Fruit fly (Drosophila melanogaster) whole organism, embryonic: ENCODE measurements around the gene Neurl4.

Source experiments
- Aef1 ChIP-seq: fragments of 200-800 bp; sonication (Bioruptor generic); IDR thresholded peaks from 3 replicates; pipeline ENCODE4 v1.3.6; 2022; ENCODE audit warnings: missing biosample characterization, missing genetic modification characterization
- Atf6 ChIP-seq: fragments of 200-800 bp; sonication (Bioruptor generic); IDR thresholded peaks from 2 replicates; pipeline ENCODE4 v1.3.6; 2022; ENCODE audit warnings: missing biosample characterization, missing genetic modification characterization
- CG10267 ChIP-seq: fragments of 200-800 bp; sonication (Bioruptor generic); optimal IDR thresholded peaks from 2 replicates; lab custom pipeline; 2018; ENCODE audit warnings: missing biosample characterization, mild to moderate bottlenecking, missing genetic modification characterization, moderate library complexity
- CG10274 ChIP-seq: fragments of 200-800 bp; sonication (Bioruptor generic); optimal IDR thresholded peaks from 3 replicates; lab custom pipeline; 2017; ENCODE audit warnings: missing biosample characterization, mild to moderate bottlenecking, missing genetic modification characterization
- CG10565 ChIP-seq: fragments of 200-800 bp; sonication (Bioruptor generic); optimal IDR thresholded peaks from 3 replicates; lab custom pipeline; 2016; ENCODE audit warnings: missing biosample characterization, mild to moderate bottlenecking, missing genetic modification characterization
- CG12299 ChIP-seq: fragments of 200-800 bp; sonication (Bioruptor generic); optimal IDR thresholded peaks from 2 replicates; lab custom pipeline; 2018; ENCODE audit warnings: missing biosample characterization, mild to moderate bottlenecking, missing genetic modification characterization
- CG12744 ChIP-seq: fragments of 200-800 bp; sonication (Bioruptor generic); optimal IDR thresholded peaks from 2 replicates; lab custom pipeline; 2016; ENCODE audit warnings: missing biosample characterization, missing genetic modification characterization
- CG14860 ChIP-seq: fragments of 200-800 bp; sonication (Bioruptor generic); IDR thresholded peaks from 3 replicates; pipeline ENCODE4 v1.3.6; 2022; ENCODE audit warnings: missing biosample characterization, missing genetic modification characterization; ENCODE audit not compliant: partially characterized antibody
- CG17186 ChIP-seq: fragments of 200-800 bp; sonication (Bioruptor generic); optimal IDR thresholded peaks from 3 replicates; lab custom pipeline; 2017; ENCODE audit warnings: missing biosample characterization, missing genetic modification reagents, missing genetic modification characterization
- CG17359 ChIP-seq: fragments of 200-800 bp; sonication (Bioruptor generic); optimal IDR thresholded peaks from 3 replicates; lab custom pipeline; 2018; ENCODE audit warnings: missing biosample characterization, mild to moderate bottlenecking, missing genetic modification characterization, moderate library complexity
- CG17568 ChIP-seq: fragments of 200-800 bp; sonication (Bioruptor generic); optimal IDR thresholded peaks from 2 replicates; lab custom pipeline; 2018; ENCODE audit warnings: missing biosample characterization, mild to moderate bottlenecking, missing genetic modification characterization, moderate library complexity
- CG1792 ChIP-seq: fragments of 200-800 bp; sonication (Bioruptor generic); optimal IDR thresholded peaks from 2 replicates; lab custom pipeline; 2016; ENCODE audit warnings: missing biosample characterization, missing genetic modification characterization
- CG31388 ChIP-seq: fragments of 200-800 bp; sonication (Bioruptor generic); optimal IDR thresholded peaks from 2 replicates; lab custom pipeline; 2016; ENCODE audit warnings: missing biosample characterization, missing genetic modification characterization
- CG8478 ChIP-seq: fragments of >200 bp; optimal IDR thresholded peaks from 2 replicates; lab custom pipeline; 2018
- CG9437 ChIP-seq: fragments of 200-800 bp; sonication (Bioruptor generic); optimal IDR thresholded peaks from 2 replicates; lab custom pipeline; 2018; ENCODE audit warnings: missing biosample characterization, mild to moderate bottlenecking, missing genetic modification characterization
- CG9727 ChIP-seq: fragments of 200-800 bp; sonication (Bioruptor generic); optimal IDR thresholded peaks from 3 replicates; lab custom pipeline; 2017; ENCODE audit warnings: missing biosample characterization, mild to moderate bottlenecking, missing genetic modification characterization
- CG9876 ChIP-seq: fragments of 200-800 bp; sonication (Bioruptor generic); optimal IDR thresholded peaks from 2 replicates; lab custom pipeline; 2016; ENCODE audit warnings: missing biosample characterization, missing genetic modification characterization
- Dbx ChIP-seq: fragments of 200-800 bp; sonication (Bioruptor generic); IDR thresholded peaks from 3 replicates; pipeline ENCODE4 v1.3.6; 2022; ENCODE audit warnings: missing biosample characterization, missing genetic modification characterization
- Deaf1 ChIP-seq: fragments of 200-800 bp; optimal IDR thresholded peaks from 3 replicates; lab custom pipeline; 2019; ENCODE audit warnings: missing biosample characterization, mild to moderate bottlenecking, missing genetic modification characterization, moderate library complexity
- Dek ChIP-seq: fragments of 200-800 bp; sonication (Bioruptor generic); optimal IDR thresholded peaks from 3 replicates; lab custom pipeline; 2019; ENCODE audit warnings: missing biosample characterization, mild to moderate bottlenecking, missing genetic modification characterization, moderate library complexity
- Doc3 ChIP-seq: fragments of 200-800 bp; sonication (Bioruptor generic); IDR thresholded peaks from 3 replicates; pipeline ENCODE4 v1.3.6; 2022; ENCODE audit warnings: missing biosample characterization, missing genetic modification characterization; ENCODE audit not compliant: partially characterized antibody
- Dp ChIP-seq: fragments of 200-800 bp; sonication (Bioruptor generic); optimal IDR thresholded peaks from 2 replicates; lab custom pipeline; 2018; ENCODE audit warnings: missing biosample characterization, mild to moderate bottlenecking, missing genetic modification characterization, moderate library complexity
- GATAe ChIP-seq: fragments of 200-800 bp; sonication (Bioruptor generic); conservative IDR thresholded peaks from 2 replicates; pipeline ENCODE4 v1.3.6; 2022; ENCODE audit warnings: missing biosample characterization, missing genetic modification characterization
- HHEX ChIP-seq: fragments of 200-800 bp; sonication (Bioruptor generic); optimal IDR thresholded peaks from 3 replicates; lab custom pipeline; 2017; ENCODE audit warnings: missing biosample characterization, mild to moderate bottlenecking, missing genetic modification characterization, missing genetic modification reagents
- MESR4 ChIP-seq: fragments of 200-800 bp; sonication (Bioruptor generic); optimal IDR thresholded peaks from 2 replicates; lab custom pipeline; 2018; ENCODE audit warnings: missing biosample characterization, mild to moderate bottlenecking, missing genetic modification characterization, moderate library complexity
- Nf-YC ChIP-seq: fragments of 200-800 bp; optimal IDR thresholded peaks from 3 replicates; lab custom pipeline; 2019; ENCODE audit warnings: missing biosample characterization, mild to moderate bottlenecking, missing genetic modification characterization, moderate library complexity
- PHDP ChIP-seq: fragments of 200-800 bp; sonication (Bioruptor generic); optimal IDR thresholded peaks from 3 replicates; lab custom pipeline; 2018; ENCODE audit warnings: missing biosample characterization, mild to moderate bottlenecking, missing genetic modification characterization, moderate library complexity
- Ssrp ChIP-seq: fragments of 200-800 bp; sonication (Bioruptor generic); optimal IDR thresholded peaks from 2 replicates; lab custom pipeline; 2018; ENCODE audit warnings: missing biosample characterization, mild to moderate bottlenecking, missing genetic modification characterization, moderate library complexity
- Taf1 ChIP-seq: fragments of 200-800 bp; sonication (Bioruptor generic); IDR thresholded peaks from 2 replicates; pipeline ENCODE4 v1.3.6; 2022; ENCODE audit warnings: missing biosample characterization, missing genetic modification characterization
- Tbp ChIP-seq: fragments of >200 bp; optimal IDR thresholded peaks from 2 replicates; lab custom pipeline; 2018; ENCODE audit warnings: missing biosample characterization, missing genetic modification characterization
- Usf ChIP-seq: fragments of 200-800 bp; sonication (Bioruptor generic); optimal IDR thresholded peaks from 2 replicates; lab custom pipeline; 2017; ENCODE audit warnings: missing genotype, missing biosample characterization, missing genetic modification characterization
- abd-A ChIP-seq: fragments of 200-800 bp; sonication (Bioruptor generic); optimal IDR thresholded peaks from 3 replicates; lab custom pipeline; 2019; ENCODE audit warnings: missing biosample characterization, mild to moderate bottlenecking, missing genetic modification characterization, moderate library complexity
- btn ChIP-seq: fragments of 200-800 bp; sonication (Bioruptor generic); optimal IDR thresholded peaks from 2 replicates; lab custom pipeline; 2016; ENCODE audit warnings: missing biosample characterization, missing genetic modification characterization
- crp ChIP-seq, 2 experiments: fragments of 200-800 bp; sonication (Bioruptor generic); optimal IDR thresholded peaks; 2 replicates in 1 of 2; 3 replicates in 1 of 2; lab custom pipeline; 2017; ENCODE audit warnings: missing biosample characterization in 2 of 2, missing genetic modification characterization in 2 of 2, mild to moderate bottlenecking in 1 of 2, moderate library complexity in 1 of 2
- disco-r ChIP-seq: fragments of 200-800 bp; sonication (Bioruptor generic); optimal IDR thresholded peaks from 2 replicates; lab custom pipeline; 2016; ENCODE audit warnings: missing biosample characterization, missing genetic modification characterization
- hth ChIP-seq: fragments of >200 bp; optimal IDR thresholded peaks from 2 replicates; lab custom pipeline; 2017; ENCODE audit warnings: inconsistent platforms
- knrl ChIP-seq: fragments of 200-800 bp; sonication (Bioruptor generic); IDR thresholded peaks from 3 replicates; pipeline ENCODE4 v1.3.6; 2022; ENCODE audit warnings: missing biosample characterization, missing genetic modification characterization; ENCODE audit not compliant: partially characterized antibody
- oc ChIP-seq: fragments of 200-800 bp; sonication (Bioruptor generic); optimal IDR thresholded peaks from 2 replicates; lab custom pipeline; 2018; ENCODE audit warnings: missing biosample characterization, mild to moderate bottlenecking, missing genetic modification characterization, moderate library complexity
- p53 ChIP-seq: fragments of 200-800 bp; sonication (Bioruptor generic); optimal IDR thresholded peaks from 2 replicates; lab custom pipeline; 2016; ENCODE audit warnings: missing biosample characterization, missing genetic modification characterization
- phol ChIP-seq: fragments of 200-800 bp; sonication (Bioruptor generic); optimal IDR thresholded peaks from 3 replicates; lab custom pipeline; 2018; ENCODE audit warnings: missing biosample characterization, mild to moderate bottlenecking, missing genetic modification characterization, moderate library complexity
- pnt ChIP-seq: fragments of 200-800 bp; sonication (Bioruptor generic); optimal IDR thresholded peaks from 3 replicates; lab custom pipeline; 2016; ENCODE audit warnings: missing biosample characterization, missing genetic modification characterization
- pros ChIP-seq: fragments of 200-800 bp; sonication (Bioruptor generic); optimal IDR thresholded peaks from 3 replicates; lab custom pipeline; 2019; ENCODE audit warnings: missing biosample characterization, mild to moderate bottlenecking, missing genetic modification characterization, moderate library complexity
- psq ChIP-seq: fragments of 200-800 bp; sonication (Bioruptor generic); optimal IDR thresholded peaks from 2 replicates; lab custom pipeline; 2017; ENCODE audit warnings: missing biosample characterization, missing genetic modification characterization
- ro ChIP-seq: fragments of 200-800 bp; sonication (Bioruptor generic); IDR thresholded peaks from 2 replicates; pipeline ENCODE4 v1.3.6; 2022; ENCODE audit warnings: missing biosample characterization, missing genetic modification characterization
- run ChIP-seq: fragments of 200-800 bp; sonication (Bioruptor generic); optimal IDR thresholded peaks from 3 replicates; lab custom pipeline; 2018; ENCODE audit warnings: missing biosample characterization, mild to moderate bottlenecking, missing genetic modification characterization
- shn ChIP-seq: fragments of 200-800 bp; sonication (Bioruptor generic); optimal IDR thresholded peaks from 3 replicates; lab custom pipeline; 2016; ENCODE audit warnings: missing biosample characterization, missing genetic modification characterization
- slbo ChIP-seq: fragments of 200-800 bp; sonication (Bioruptor generic); IDR thresholded peaks from 2 replicates; pipeline ENCODE4 v1.3.6; 2022; ENCODE audit warnings: missing biosample characterization, missing genetic modification characterization
- tin ChIP-seq: fragments of 200-800 bp; sonication (Bioruptor generic); optimal IDR thresholded peaks from 3 replicates; lab custom pipeline; 2016; ENCODE audit warnings: missing biosample characterization, missing genetic modification characterization
- tll ChIP-seq, 2 experiments: fragments of 200-800 bp in 1 of 2; fragments of >200 bp in 1 of 2; sonication (Bioruptor generic) in 1 of 2; optimal IDR thresholded peaks; 2 replicates each; lab custom pipeline; 2017 to 2019; ENCODE audit warnings: missing biosample characterization in 2 of 2, missing genetic modification characterization in 2 of 2, mild to moderate bottlenecking in 1 of 2, moderate library complexity in 1 of 2
- twi ChIP-seq: fragments of 200-800 bp; optimal IDR thresholded peaks from 2 replicates; lab custom pipeline; 2019; ENCODE audit warnings: missing biosample characterization, mild to moderate bottlenecking, missing genetic modification characterization, moderate library complexity

Neurl4 gene

DNA sequence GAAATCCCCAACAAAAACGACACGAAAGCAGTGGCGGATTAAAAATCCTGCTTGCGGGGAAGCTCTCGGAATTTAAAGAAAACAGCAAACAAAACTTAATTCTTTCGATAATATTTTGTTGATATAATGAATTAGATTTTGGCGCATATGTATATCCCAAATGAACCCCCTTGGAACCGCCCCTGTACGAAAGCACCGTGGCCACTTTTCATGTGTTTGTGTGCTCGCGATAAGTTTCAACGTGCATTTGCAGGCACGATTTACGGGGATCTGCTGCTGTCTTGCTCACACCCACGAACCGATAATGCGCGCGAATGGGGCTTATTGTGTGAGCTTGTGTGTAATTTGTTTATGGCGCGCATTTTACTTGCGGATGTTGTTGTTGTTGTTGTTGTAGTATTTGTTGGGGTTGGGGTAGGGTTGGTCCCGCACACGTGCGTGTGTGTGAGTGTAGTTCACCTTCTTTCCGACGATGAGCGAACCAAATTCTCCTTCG lies 44.7 kb downstream of the Neurl4 start (continued):
- peak; percentile 95 for TF ChIP-seq phol
- peak; percentile 100 for TF ChIP-seq CG17359 (tag; lab: Kevin White, UChicago)
- peak; percentile 95 for TF ChIP-seq pnt (GFP tag; lab: Kevin White, UChicago)
- TF ChIP-seq Atf6 = peak; percentile 92
- TF ChIP-seq GATAe (GFP tag; lab: Robert Waterston, UW) = peak; percentile 83
- TF ChIP-seq disco-r (GFP tag; lab: Kevin White, UChicago) = peak; percentile 87
- TF ChIP-seq CG9876 (GFP tag; lab: Kevin White, UChicago) = peak; percentile 87
- TF ChIP-seq CG10565 (GFP tag; lab: Kevin White, UChicago) = peak; percentile 87
- no peak for TF ChIP-seq CG8478 (lab: Kevin White, UChicago)
- peak; percentile 72 for TF ChIP-seq CG17186 (GFP tag; lab: Kevin White, UChicago)
- peak; percentile 93 for TF ChIP-seq HHEX (GFP tag; lab: Kevin White, UChicago)
- TF ChIP-seq Aef1 = peak; percentile 98
- TF ChIP-seq ro (GFP tag; lab: Robert Waterston, UW) = peak; percentile 70
- peak; percentile 97 for TF ChIP-seq tin (GFP tag; lab: Kevin White, UChicago)
- peak; percentile 66 for TF ChIP-seq Usf (GFP tag; lab: Kevin White, UChicago)
- TF ChIP-seq knrl (GFP tag; lab: Robert Waterston, UW) = 0 out of 3 replicates have a peak, but pooled peaks have one; percentile 12
- peak; percentile 97 for TF ChIP-seq oc (tag; lab: Kevin White, UChicago)
- peak; percentile 96 for TF ChIP-seq PHDP (tag; lab: Kevin White, UChicago)
- TF ChIP-seq Dp (GFP tag; lab: Kevin White, UChicago) = peak; percentile 38
- peak; percentile 85 for TF ChIP-seq twi (tag; lab: Kevin White, UChicago)
- TF ChIP-seq CG9727 = peak; percentile 95
- no peak for TF ChIP-seq CG17568 (GFP tag; lab: Kevin White, UChicago)
- TF ChIP-seq tll (GFP tag; optimal IDR thresholded peaks at IDR 0.05; lab: Kevin White, UChicago) = no peak
- TF ChIP-seq MESR4 (GFP tag; lab: Kevin White, UChicago) = peak; percentile 44
- TF ChIP-seq slbo (GFP tag; lab: Robert Waterston, UW) = peak; percentile 98
- TF ChIP-seq Deaf1 (tag; lab: Kevin White, UChicago) = peak; percentile 73
- peak; percentile 94 for TF ChIP-seq CG1792 (GFP tag; lab: Kevin White, UChicago)
- TF ChIP-seq shn (GFP tag; lab: Kevin White, UChicago) = peak; percentile 94
- TF ChIP-seq Nf-YC (tag; lab: Kevin White, UChicago) = peak; percentile 44
- peak; percentile 86 for TF ChIP-seq run (tag; lab: Kevin White, UChicago)
- TF ChIP-seq CG31388 = peak; percentile 91
- TF ChIP-seq crp (GFP tag; optimal IDR thresholded peaks at IDR 0.05; lab: Kevin White, UChicago) = peak in 1 of 2 experiments; percentile 63
- peak; percentile 85 for TF ChIP-seq psq (GFP tag; lab: Kevin White, UChicago)
- TF ChIP-seq Dek (tag; lab: Kevin White, UChicago) = peak; percentile 93
- TF ChIP-seq btn (GFP tag; lab: Kevin White, UChicago) = peak; percentile 80
- TF ChIP-seq pros = peak; percentile 50
- peak; percentile 94 for TF ChIP-seq Ssrp (tag; lab: Kevin White, UChicago)
- TF ChIP-seq CG12744 (GFP tag; lab: Kevin White, UChicago) = peak; percentile 83
- TF ChIP-seq Tbp (GFP tag; lab: Kevin White, UChicago) = no peak
- TF ChIP-seq abd-A (tag; lab: Kevin White, UChicago) = no peak
- no peak for TF ChIP-seq Doc3 (GFP tag; lab: Robert Waterston, UW)
- peak; percentile 79 for TF ChIP-seq CG10267 (tag; lab: Kevin White, UChicago)
- no peak for TF ChIP-seq hth (lab: Kevin White, UChicago)
- peak; percentile 87 for TF ChIP-seq p53 (GFP tag; lab: Kevin White, UChicago)
- TF ChIP-seq Taf1 (GFP tag; lab: Robert Waterston, UW) = peak; percentile 76
- TF ChIP-seq CG10274 (GFP tag; lab: Kevin White, UChicago) = peak; percentile 81
- peak; percentile 89 for TF ChIP-seq CG12299
- TF ChIP-seq CG14860 (GFP tag; lab: Robert Waterston, UW) = no peak
- peak; percentile 94 for TF ChIP-seq Dbx (GFP tag; lab: Robert Waterston, UW)
- TF ChIP-seq CG9437 (GFP tag; lab: Kevin White, UChicago) = peak; percentile 89
